Worm (Caenorhabditis elegans): ENCODE measurements around the gene fbxa-142.

fbxa-142 gene

ce11 chrV:16094284-16094683 lies 36.9 kb downstream of the fbxa-142 start, which contains the start of gene F22B8.7:
TSS of gene F22B8.7 (plus strand) at chrV:16094584.
- no peak for TF ChIP-seq F13C5.2 (tag; optimal IDR thresholded peaks at IDR 0.05)
- no peak for TF ChIP-seq tbx-37 (GFP tag; conservative IDR thresholded peaks at IDR 0.05)
- TF ChIP-seq sea-1 (GFP tag; conservative IDR thresholded peaks at IDR 0.05), result no peak
- TF ChIP-seq scrt-1 (GFP tag; IDR thresholded peaks at IDR 0.05), result no peak
- TF ChIP-seq ama-1 (optimal IDR thresholded peaks at IDR 0.05), result no peak
- no peak for TF ChIP-seq hnd-1 (tag; optimal IDR thresholded peaks at IDR 0.05)
- TF ChIP-seq tbx-11 (GFP tag; IDR thresholded peaks at IDR 0.05), result no peak
- no peak for TF ChIP-seq aly-1 (tag; optimal IDR thresholded peaks at IDR 0.05)

ce11 chrV:16090685-16091084 lies 40.5 kb downstream of the fbxa-142 start, which contains the start of gene F22B8.3:
TSS of gene F22B8.3 (plus strand) at chrV:16090985.
- TF ChIP-seq hnd-1 (tag; optimal IDR thresholded peaks at IDR 0.05) (no peak), sea-1 (GFP tag; conservative IDR thresholded peaks at IDR 0.05) (no peak), ceh-13 (GFP tag; optimal IDR thresholded peaks at IDR 0.05) (no peak), ama-1 (optimal IDR thresholded peaks at IDR 0.05) (no peak), tbx-11 (GFP tag; IDR thresholded peaks at IDR 0.05) (no peak), F13C5.2 (tag; optimal IDR thresholded peaks at IDR 0.05) (no peak), ceh-36 (tag; optimal IDR thresholded peaks at IDR 0.05) (no peak), ets-7 (tag; optimal IDR thresholded peaks at IDR 0.05) (no peak), hmg-4 (GFP tag; optimal IDR thresholded peaks at IDR 0.05) (no peak), hmbx-1 (tag; optimal IDR thresholded peaks at IDR 0.05) (no peak), tbx-37 (GFP tag; conservative IDR thresholded peaks at IDR 0.05) (no peak), tra-4 (tag; optimal IDR thresholded peaks at IDR 0.05) (no peak), pes-1 (GFP tag; IDR thresholded peaks at IDR 0.05) (no peak), B0310.2 (tag; optimal IDR thresholded peaks at IDR 0.05) (no peak), scrt-1 (GFP tag; IDR thresholded peaks at IDR 0.05) (no peak), flt-1 (GFP tag; IDR thresholded peaks at IDR 0.05) (no peak), aly-1 (tag; optimal IDR thresholded peaks at IDR 0.05) (no peak)

- TF ChIP-seq ceh-13 (GFP tag; optimal IDR thresholded peaks at IDR 0.05) (no peak), ama-1 (optimal IDR thresholded peaks at IDR 0.05) (no peak), ceh-36 (tag; optimal IDR thresholded peaks at IDR 0.05) (no peak), scrt-1 (GFP tag; IDR thresholded peaks at IDR 0.05) (no peak), hmg-4 (GFP tag; optimal IDR thresholded peaks at IDR 0.05) (no peak), F13C5.2 (tag; optimal IDR thresholded peaks at IDR 0.05) (no peak), tra-4 (tag; optimal IDR thresholded peaks at IDR 0.05) (no peak), hmbx-1 (tag; optimal IDR thresholded peaks at IDR 0.05) (no peak), hnd-1 (tag; optimal IDR thresholded peaks at IDR 0.05) (no peak), flt-1 (GFP tag; IDR thresholded peaks at IDR 0.05) (no peak)
Observed at ce11 chrV:16080678-16081077, 50.5 kb downstream of the fbxa-142 start.

ce11 chrV:16080039-16080438 lies 51.1 kb downstream of the fbxa-142 start:
- TF ChIP-seq ama-1 (optimal IDR thresholded peaks at IDR 0.05) (no peak), ceh-13 (GFP tag; optimal IDR thresholded peaks at IDR 0.05) (no peak), pes-1 (GFP tag; IDR thresholded peaks at IDR 0.05) (no peak)

Measured in whole organism, early embryonic.